Fruit fly (Drosophila melanogaster) whole organism, pupa: ENCODE results near the gene CG8419.

Experiments
- CG10348 ChIP-seq: fragments of 200-800 bp; sonication (Bioruptor generic); IDR thresholded peaks from 2 replicates; pipeline ENCODE4 v1.3.6; 2022; ENCODE audit warnings: missing biosample characterization, missing genetic modification characterization
- CG12605 ChIP-seq: fragments of 200-800 bp; sonication (Bioruptor generic); IDR thresholded peaks from 2 replicates; pipeline ENCODE4 v1.3.6; 2022; ENCODE audit warnings: missing biosample characterization, missing genetic modification characterization
- CG13204 ChIP-seq: fragments of 200-800 bp; sonication (Bioruptor generic); optimal IDR thresholded peaks from 2 replicates; lab custom pipeline; 2018; ENCODE audit warnings: missing biosample characterization, mild to moderate bottlenecking, missing genetic modification characterization, moderate library complexity
- CG14655 ChIP-seq: fragments of 200-800 bp; sonication (Bioruptor generic); optimal IDR thresholded peaks from 3 replicates; lab custom pipeline; 2017; ENCODE audit warnings: mild to moderate bottlenecking, missing biosample characterization, missing genetic modification reagents, missing genetic modification characterization
- CG15710 ChIP-seq: fragments of 200-800 bp; sonication (Bioruptor generic); optimal IDR thresholded peaks from 2 replicates; lab custom pipeline; 2018; ENCODE audit warnings: missing biosample characterization, mild to moderate bottlenecking, missing genetic modification characterization, moderate library complexity
- CG17806 ChIP-seq: fragments of 200-800 bp; sonication (Bioruptor generic); optimal IDR thresholded peaks from 2 replicates; lab custom pipeline; 2018; ENCODE audit warnings: missing biosample characterization, mild to moderate bottlenecking, missing genetic modification characterization, moderate library complexity
- CG32121 ChIP-seq: fragments of 200-800 bp; sonication (Bioruptor generic); IDR thresholded peaks from 2 replicates; pipeline ENCODE4 v1.3.6; 2022; ENCODE audit warnings: missing biosample characterization, missing genetic modification characterization
- CG34367 ChIP-seq: fragments of 200-800 bp; sonication (Bioruptor generic); optimal IDR thresholded peaks from 2 replicates; lab custom pipeline; 2018; ENCODE audit warnings: missing biosample characterization, mild to moderate bottlenecking, missing genetic modification characterization
- CG4496 ChIP-seq: fragments of 200-800 bp; sonication (Bioruptor generic); IDR thresholded peaks from 3 replicates; pipeline ENCODE4 v1.3.6; 2022; ENCODE audit warnings: missing biosample characterization, missing genetic modification characterization
- CG8159 ChIP-seq: fragments of 200-800 bp; sonication (Bioruptor generic); optimal IDR thresholded peaks from 3 replicates; lab custom pipeline; 2018; ENCODE audit warnings: missing biosample characterization, mild to moderate bottlenecking, missing genetic modification characterization, moderate library complexity
- CG8301 ChIP-seq: fragments of 200-800 bp; sonication (Bioruptor generic); optimal IDR thresholded peaks from 2 replicates; lab custom pipeline; 2018; ENCODE audit warnings: missing biosample characterization, mild to moderate bottlenecking, missing genetic modification characterization
- CG9948 ChIP-seq: fragments of 200-800 bp; sonication (Bioruptor generic); optimal IDR thresholded peaks from 2 replicates; lab custom pipeline; 2018; ENCODE audit warnings: missing biosample characterization, mild to moderate bottlenecking, missing genetic modification characterization, moderate library complexity
- D1 ChIP-seq: fragments of 200-800 bp; sonication (Bioruptor generic); optimal IDR thresholded peaks from 2 replicates; lab custom pipeline; 2018; ENCODE audit warnings: missing biosample characterization, mild to moderate bottlenecking, missing genetic modification characterization, moderate library complexity
- EcR ChIP-seq: fragments of 200-800 bp; sonication (Bioruptor generic); optimal IDR thresholded peaks from 3 replicates; lab custom pipeline; 2019; ENCODE audit warnings: missing biosample characterization, missing genetic modification characterization, mild to moderate bottlenecking, moderate library complexity, missing genetic modification reagents
- Ets98B ChIP-seq: fragments of 200-800 bp; sonication (Bioruptor generic); IDR thresholded peaks from 2 replicates; pipeline ENCODE4 v1.3.6; 2022; ENCODE audit warnings: missing biosample characterization, missing genetic modification characterization
- Pif1A ChIP-seq: fragments of 200-800 bp; sonication (Bioruptor generic); optimal IDR thresholded peaks from 3 replicates; lab custom pipeline; 2016; ENCODE audit warnings: missing biosample characterization, missing genetic modification characterization
- Pif1B ChIP-seq: fragments of 200-800 bp; sonication (Bioruptor generic); optimal IDR thresholded peaks from 3 replicates; lab custom pipeline; 2016; ENCODE audit warnings: missing biosample characterization, missing genetic modification characterization
- Snoo ChIP-seq: fragments of 200-800 bp; sonication (Bioruptor generic); optimal IDR thresholded peaks from 3 replicates; lab custom pipeline; 2017; ENCODE audit warnings: missing biosample characterization, mild to moderate bottlenecking, missing genetic modification characterization, inconsistent platforms
- fd96Ca ChIP-seq: fragments of 200-800 bp; sonication (Bioruptor generic); IDR thresholded peaks from 3 replicates; pipeline ENCODE4 v1.3.6; 2022; ENCODE audit warnings: missing biosample characterization, missing genetic modification characterization
- gl ChIP-seq: fragments of 200-800 bp; sonication (Bioruptor generic); optimal IDR thresholded peaks from 2 replicates; lab custom pipeline; 2018; ENCODE audit warnings: missing biosample characterization, mild to moderate bottlenecking, missing genetic modification characterization
- rn ChIP-seq: fragments of 200-800 bp; sonication (Bioruptor generic); IDR thresholded peaks from 2 replicates; pipeline ENCODE4 v1.3.6; 2022; ENCODE audit warnings: missing biosample characterization, missing genetic modification characterization

The CG8419 gene

DNA sequence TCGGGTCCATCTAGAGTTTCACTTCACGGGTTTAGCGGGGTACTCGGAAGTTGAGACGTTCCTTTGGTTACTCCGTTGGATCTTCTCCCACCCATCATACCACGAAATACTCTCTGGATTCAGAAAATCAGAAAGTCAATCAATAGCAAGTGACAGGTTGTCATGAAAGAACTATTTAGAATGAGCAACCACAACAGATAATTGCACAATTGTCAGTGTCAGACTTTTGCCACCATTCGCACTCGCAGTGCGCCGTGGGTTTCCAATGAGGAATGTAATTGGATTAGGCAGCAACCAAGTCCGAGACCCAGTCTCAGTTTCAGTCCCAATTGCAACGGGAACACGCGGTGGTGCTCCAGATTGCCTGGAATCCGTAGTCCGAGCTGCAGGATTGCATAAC is at the start of gene CG8419:
TSS of gene CG8419 (plus strand) at position 301 of the 400 bp plus-strand sequence.
- 0 out of 3 replicates have a peak, but pooled peaks have one; percentile 24 for TF ChIP-seq CG4496 (GFP tag; lab: Robert Waterston, UW)
- no peak for TF ChIP-seq CG17806 (tag; lab: Kevin White, UChicago)
- TF ChIP-seq, all 21 proteins: peak for 1

DNA sequence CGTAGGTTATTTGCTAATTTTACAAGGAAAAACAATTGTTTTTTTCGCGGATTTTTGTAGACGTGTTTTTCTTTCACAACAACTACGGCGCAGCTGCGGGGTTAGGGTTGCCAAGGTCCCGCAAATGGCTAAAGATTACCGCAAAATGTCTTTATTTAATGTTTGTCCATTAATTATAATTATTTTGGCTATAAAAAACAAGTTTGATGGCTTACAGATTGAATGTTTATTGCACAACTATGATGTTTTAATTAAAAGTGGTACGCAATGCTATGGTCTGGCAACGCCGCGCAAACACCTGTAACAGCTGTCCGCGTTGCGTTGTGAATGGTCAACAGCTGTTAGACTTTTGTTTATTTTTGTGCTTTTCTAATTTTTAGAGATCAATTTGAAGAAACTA is 49.3 kb upstream of the CG8419 start:
- TF ChIP-seq EcR (GFP tag; lab: Kevin White, UChicago) (no peak), CG14655 (GFP tag; lab: Kevin White, UChicago) (peak; percentile 65), CG34367 (peak; percentile 30), CG15710 (tag; lab: Kevin White, UChicago) (peak; percentile 52), CG10348 (GFP tag; lab: Robert Waterston, UW) (no peak), Pif1A (GFP tag; lab: Kevin White, UChicago) (peak; percentile 63), rn (GFP tag; lab: Robert Waterston, UW) (0 out of 2 replicates have a peak, but pooled peaks have one; percentile 43), CG12605 (GFP tag; lab: Robert Waterston, UW) (peak; percentile 68; the same call in 1 of the 2 replicates), Pif1B (GFP tag; lab: Kevin White, UChicago) (peak; percentile 49), gl (peak; percentile 12), CG8301 (tag; lab: Kevin White, UChicago) (peak; percentile 59), D1 (tag; lab: Kevin White, UChicago) (no peak), CG4496 (GFP tag; lab: Robert Waterston, UW) (peak; percentile 81), CG13204 (GFP tag; lab: Kevin White, UChicago) (no peak), Snoo (tag; lab: Kevin White, UChicago) (peak; percentile 47), CG8159 (peak; percentile 54), CG9948 (tag; lab: Kevin White, UChicago) (peak; percentile 39), fd96Ca (peak; percentile 73), CG17806 (tag; lab: Kevin White, UChicago) (peak; percentile 57), CG32121 (GFP tag; lab: Robert Waterston, UW) (peak; percentile 77), Ets98B (GFP tag; lab: Robert Waterston, UW) (peak; percentile 64; the same call in 1 of the 2 replicates)
- TF ChIP-seq, all 21 proteins: peak for 17

dm6 chr2L:8157166-8157565 is 48.8 kb upstream of the CG8419 start:
- TF ChIP-seq CG32121 (GFP tag; lab: Robert Waterston, UW) (no peak), CG8301 (tag; lab: Kevin White, UChicago) (no peak), CG34367 (no peak), CG8159 (no peak), fd96Ca (no peak), Pif1A (GFP tag; lab: Kevin White, UChicago) (no peak), CG15710 (tag; lab: Kevin White, UChicago) (no peak), CG9948 (tag; lab: Kevin White, UChicago) (no peak), CG17806 (tag; lab: Kevin White, UChicago) (no peak), CG4496 (GFP tag; lab: Robert Waterston, UW) (no peak), CG10348 (GFP tag; lab: Robert Waterston, UW) (no peak), CG13204 (GFP tag; lab: Kevin White, UChicago) (no peak), rn (GFP tag; lab: Robert Waterston, UW) (no peak), Pif1B (GFP tag; lab: Kevin White, UChicago) (no peak), gl (no peak), CG14655 (GFP tag; lab: Kevin White, UChicago) (no peak), CG12605 (GFP tag; lab: Robert Waterston, UW) (no peak), Ets98B (GFP tag; lab: Robert Waterston, UW) (no peak), EcR (GFP tag; lab: Kevin White, UChicago) (no peak)
- TF ChIP-seq, all 21 proteins: peak for 0

- TF ChIP-seq CG34367 (peak; percentile 87), EcR (GFP tag; lab: Kevin White, UChicago) (peak; percentile 68), Pif1B (GFP tag; lab: Kevin White, UChicago) (peak; percentile 88), CG17806 (tag; lab: Kevin White, UChicago) (peak; percentile 94), fd96Ca (peak; percentile 92), CG9948 (tag; lab: Kevin White, UChicago) (peak; percentile 91), Ets98B (GFP tag; lab: Robert Waterston, UW) (peak; percentile 87), CG4496 (GFP tag; lab: Robert Waterston, UW) (peak; percentile 89), CG8159 (peak; percentile 92), CG8301 (tag; lab: Kevin White, UChicago) (peak; percentile 90), CG12605 (GFP tag; lab: Robert Waterston, UW) (peak; percentile 76), rn (GFP tag; lab: Robert Waterston, UW) (peak; percentile 92), CG15710 (tag; lab: Kevin White, UChicago) (peak; percentile 90), D1 (tag; lab: Kevin White, UChicago) (peak; percentile 72), CG14655 (GFP tag; lab: Kevin White, UChicago) (peak; percentile 89), CG32121 (GFP tag; lab: Robert Waterston, UW) (peak; percentile 80), Snoo (tag; lab: Kevin White, UChicago) (peak; percentile 90), gl (peak; percentile 75), CG10348 (GFP tag; lab: Robert Waterston, UW) (peak; percentile 69; the same call in 1 of the 2 replicates), CG13204 (GFP tag; lab: Kevin White, UChicago) (peak; percentile 59), Pif1A (GFP tag; lab: Kevin White, UChicago) (peak; percentile 94)
Measured at dm6 chr2L:8159498-8159897, 46.5 kb upstream of the CG8419 start, which contains the start of the genes PAPLA1 and Rbsn-5. PAPLA1 (minus strand) TSS chr2L:8159638. Rbsn-5 (plus strand) TSS chr2L:8159832.

dm6 chr2L:8161994-8162306 is 44.0 kb upstream of the CG8419 start:
- TF ChIP-seq CG10348 (GFP tag; lab: Robert Waterston, UW) (no peak), EcR (GFP tag; lab: Kevin White, UChicago) (peak; percentile 99)
